Worm (Caenorhabditis elegans) whole organism, mixed stage, embryonic: ENCODE measurements around the gene cdk-12.

ENCODE experiments used
- M03D4.4 ChIP-seq: sonication (generic microtip); optimal IDR thresholded peaks from 2 replicates; lab custom pipeline; 2017; ENCODE audit warnings: mild to moderate bottlenecking, missing genetic modification characterization, missing compliant biosample characterization
- bed-3 ChIP-seq: fragments of 200-800 bp; sonication (Bioruptor generic); optimal IDR thresholded peaks from 3 replicates; lab custom pipeline; 2018; ENCODE audit warnings: mild to moderate bottlenecking, missing genetic modification characterization, moderate library complexity, missing compliant biosample characterization
- blmp-1 ChIP-seq: fragments of 150-350 bp; optimal IDR thresholded peaks from 2 replicates; lab custom pipeline; 2014; ENCODE audit warnings: missing biosample characterization, missing genetic modification characterization
- ceh-83 ChIP-seq: fragments of 200-800 bp; sonication (Bioruptor generic); optimal IDR thresholded peaks from 2 replicates; lab custom pipeline; 2018; ENCODE audit warnings: mild to moderate bottlenecking, missing genetic modification characterization, missing compliant biosample characterization
- ces-1 ChIP-seq: fragments of 150-350 bp; optimal IDR thresholded peaks from 2 replicates; lab custom pipeline; 2014; ENCODE audit warnings: missing biosample characterization, missing genetic modification reagents, missing genetic modification characterization
- cnd-1 ChIP-seq: fragments of 200-800 bp; sonication (Bioruptor generic); optimal IDR thresholded peaks from 2 replicates; lab custom pipeline; 2018; ENCODE audit warnings: mild to moderate bottlenecking, missing genetic modification characterization, missing compliant biosample characterization
- drap-1 ChIP-seq: fragments of 200-800 bp; sonication (Bioruptor generic); optimal IDR thresholded peaks from 3 replicates; lab custom pipeline; 2018; ENCODE audit warnings: mild to moderate bottlenecking, missing genetic modification characterization, missing compliant biosample characterization
- elt-3 ChIP-seq: fragments of 150-350 bp; optimal IDR thresholded peaks from 2 replicates; lab custom pipeline; 2014; ENCODE audit warnings: missing biosample characterization, missing genetic modification characterization
- flh-1 ChIP-seq: fragments of 200-800 bp; sonication (Bioruptor generic); optimal IDR thresholded peaks from 2 replicates; lab custom pipeline; 2018; ENCODE audit warnings: mild to moderate bottlenecking, missing genetic modification characterization, moderate library complexity, missing compliant biosample characterization
- ham-2 ChIP-seq: fragments of 200-800 bp; sonication (Bioruptor generic); optimal IDR thresholded peaks from 2 replicates; lab custom pipeline; 2018; ENCODE audit warnings: mild to moderate bottlenecking, missing genetic modification characterization, missing compliant biosample characterization
- lin-13 ChIP-seq: fragments of 150-350 bp; optimal IDR thresholded peaks from 2 replicates; lab custom pipeline; 2014; ENCODE audit warnings: missing biosample characterization, missing genetic modification characterization
- lin-32 ChIP-seq: fragments of 200-800 bp; sonication (Bioruptor generic); optimal IDR thresholded peaks from 2 replicates; lab custom pipeline; 2018; ENCODE audit warnings: mild to moderate bottlenecking, missing genetic modification characterization, missing compliant biosample characterization
- lsy-2 ChIP-seq: fragments of 150-350 bp; optimal IDR thresholded peaks from 2 replicates; lab custom pipeline; 2014; ENCODE audit warnings: missing biosample characterization, missing genetic modification characterization
- mab-5 ChIP-seq: fragments of 150-350 bp; optimal IDR thresholded peaks from 2 replicates; lab custom pipeline; 2014; ENCODE audit warnings: missing biosample characterization, missing genetic modification characterization
- mep-1 ChIP-seq: fragments of 150-350 bp; optimal IDR thresholded peaks from 2 replicates; lab custom pipeline; 2017; ENCODE audit warnings: missing biosample characterization, missing genetic modification reagents, missing genetic modification characterization, inconsistent platforms
- mls-2 ChIP-seq: sonication (generic microtip); optimal IDR thresholded peaks from 2 replicates; lab custom pipeline; 2016; ENCODE audit warnings: mild to moderate bottlenecking, missing genetic modification characterization, moderate library complexity, missing compliant biosample characterization
- nhr-12 ChIP-seq: fragments of 150-350 bp; optimal IDR thresholded peaks from 2 replicates; lab custom pipeline; 2014; ENCODE audit warnings: missing biosample characterization, missing genetic modification characterization
- nhr-2 ChIP-seq: fragments of 150-350 bp; optimal IDR thresholded peaks from 2 replicates; lab custom pipeline; 2014; ENCODE audit warnings: missing biosample characterization, missing genetic modification characterization
- nhr-237 ChIP-seq: fragments of 150-350 bp; optimal IDR thresholded peaks from 2 replicates; lab custom pipeline; 2014; ENCODE audit warnings: missing biosample characterization, missing genetic modification characterization
- nhr-28 ChIP-seq: fragments of 150-350 bp; optimal IDR thresholded peaks from 2 replicates; lab custom pipeline; 2014; ENCODE audit warnings: missing biosample characterization, missing genetic modification characterization
- nhr-76 ChIP-seq: sonication (generic microtip); optimal IDR thresholded peaks from 2 replicates; lab custom pipeline; 2017; ENCODE audit warnings: missing biosample characterization, missing genetic modification characterization
- pha-4 ChIP-seq: fragments of 150-350 bp; optimal IDR thresholded peaks from 2 replicates; lab custom pipeline; 2018; ENCODE audit warnings: missing biosample characterization, missing genetic modification reagents, missing genetic modification characterization
- sem-2 ChIP-seq: fragments of 200-800 bp; sonication (Bioruptor generic); optimal IDR thresholded peaks from 2 replicates; lab custom pipeline; 2018; ENCODE audit warnings: mild to moderate bottlenecking, missing genetic modification characterization, missing compliant biosample characterization
- snpc-4 ChIP-seq: fragments of 150-350 bp; optimal IDR thresholded peaks from 2 replicates; lab custom pipeline; 2014; ENCODE audit warnings: missing biosample characterization, missing genetic modification characterization
- sptf-1 ChIP-seq: sonication (generic microtip); optimal IDR thresholded peaks from 2 replicates; lab custom pipeline; 2017; ENCODE audit warnings: mild to moderate bottlenecking, missing genetic modification characterization, moderate library complexity, missing compliant biosample characterization
- tbx-8 ChIP-seq: fragments of 200-800 bp; sonication (Bioruptor generic); optimal IDR thresholded peaks from 2 replicates; lab custom pipeline; 2018; ENCODE audit warnings: mild to moderate bottlenecking, missing genetic modification characterization, moderate library complexity, missing compliant biosample characterization
- unc-120 ChIP-seq: sonication (generic microtip); optimal IDR thresholded peaks from 2 replicates; lab custom pipeline; 2017; ENCODE audit warnings: missing genetic modification characterization, missing compliant biosample characterization; ENCODE audit not compliant: poor library complexity, severe bottlenecking
- unc-39 ChIP-seq: fragments of 150-350 bp; optimal IDR thresholded peaks from 2 replicates; lab custom pipeline; 2014; ENCODE audit warnings: missing biosample characterization, missing genetic modification characterization
- unc-62 ChIP-seq: fragments of 150-350 bp; optimal IDR thresholded peaks from 2 replicates; lab custom pipeline; 2014; ENCODE audit warnings: missing biosample characterization, missing genetic modification reagents, missing genetic modification characterization
- zip-8 ChIP-seq: fragments of 150-350 bp; optimal IDR thresholded peaks from 2 replicates; lab custom pipeline; 2014; ENCODE audit warnings: missing biosample characterization, missing genetic modification characterization

cdk-12 gene

DNA sequence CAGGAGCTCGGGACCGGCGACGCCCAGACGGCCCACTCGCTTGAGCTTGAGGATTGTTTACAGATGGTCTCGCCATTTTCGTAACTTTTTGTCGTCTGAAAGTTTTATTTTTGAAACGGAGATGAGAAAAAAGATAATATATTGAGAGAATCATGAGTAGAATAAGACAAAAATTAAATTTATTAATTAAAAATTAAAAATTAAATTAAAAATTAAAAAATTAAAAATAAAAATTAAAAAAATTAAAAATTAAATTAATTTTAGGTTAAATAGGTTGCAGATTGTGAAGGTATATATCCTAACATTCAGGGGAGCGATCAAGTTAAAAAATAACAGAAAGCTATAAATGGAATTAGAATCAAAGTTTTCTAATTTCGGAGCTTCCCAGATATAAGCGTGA, 46.9 kb downstream of the cdk-12 start, which contains the start of gene B0284.3:
B0284.3 (minus strand) TSS at position 101 of the 400 bp plus-strand sequence.
- TF ChIP-seq unc-39 (tag; lab: Kevin White, UChicago) (no peak), nhr-28 (tag; lab: Kevin White, UChicago) (no peak), nhr-2 (tag; lab: Kevin White, UChicago) (no peak), ceh-83 (GFP tag; lab: Kevin White, UChicago) (no peak), drap-1 (GFP tag; lab: Kevin White, UChicago) (no peak), M03D4.4 (tag; lab: Kevin White, UChicago) (no peak), cnd-1 (tag; lab: Kevin White, UChicago) (no peak), blmp-1 (tag; lab: Kevin White, UChicago) (no peak), flh-1 (GFP tag; lab: Kevin White, UChicago) (no peak), snpc-4 (tag; lab: Kevin White, UChicago) (no peak), pha-4 (tag; lab: Kevin White, UChicago) (no peak), unc-120 (tag; lab: Kevin White, UChicago) (no peak), lin-13 (tag; lab: Kevin White, UChicago) (no peak), mep-1 (tag; lab: Kevin White, UChicago) (no peak), unc-62 (GFP tag; lab: Kevin White, UChicago) (no peak), sem-2 (GFP tag; lab: Kevin White, UChicago) (no peak), elt-3 (tag; lab: Kevin White, UChicago) (no peak), ces-1 (GFP tag; lab: Kevin White, UChicago) (no peak), mab-5 (tag; lab: Kevin White, UChicago) (no peak)
- TF ChIP-seq, all 35 proteins: peak for 0

DNA sequence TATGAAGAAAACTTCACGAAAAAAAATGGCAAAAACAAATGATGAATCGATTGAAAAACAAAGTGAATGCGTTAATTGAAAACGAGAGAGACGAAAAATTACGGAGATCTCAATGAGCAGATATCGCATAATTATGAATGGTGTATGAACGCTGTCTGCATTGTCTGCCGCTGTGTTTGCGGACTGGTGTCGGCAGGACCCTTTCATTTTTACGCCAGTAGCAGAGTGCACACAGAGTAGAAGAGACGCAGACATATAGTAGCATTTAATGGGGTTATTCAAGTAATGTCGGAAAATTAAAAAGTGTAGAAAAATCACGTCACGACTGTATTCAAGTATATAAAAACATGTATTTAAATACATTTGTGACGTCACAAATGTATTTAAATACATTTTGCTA, 48.0 kb downstream of the cdk-12 start:
- TF ChIP-seq lsy-2 (tag; lab: Kevin White, UChicago) (peak; percentile 21), zip-8 (tag; lab: Kevin White, UChicago) (no peak), mep-1 (tag; lab: Kevin White, UChicago) (peak; percentile 38), sem-2 (GFP tag; lab: Kevin White, UChicago) (no peak), nhr-237 (tag; lab: Kevin White, UChicago) (no peak), lin-32 (GFP tag; lab: Kevin White, UChicago) (no peak), lin-13 (tag; lab: Kevin White, UChicago) (peak; percentile 57), elt-3 (tag; lab: Kevin White, UChicago) (no peak), drap-1 (GFP tag; lab: Kevin White, UChicago) (no peak), unc-62 (GFP tag; lab: Kevin White, UChicago) (no peak), mls-2 (tag; lab: Kevin White, UChicago) (peak; percentile 13), ces-1 (GFP tag; lab: Kevin White, UChicago) (peak; percentile 73), pha-4 (tag; lab: Kevin White, UChicago) (no peak), ham-2 (GFP tag; lab: Kevin White, UChicago) (no peak), nhr-28 (tag; lab: Kevin White, UChicago) (no peak)

DNA sequence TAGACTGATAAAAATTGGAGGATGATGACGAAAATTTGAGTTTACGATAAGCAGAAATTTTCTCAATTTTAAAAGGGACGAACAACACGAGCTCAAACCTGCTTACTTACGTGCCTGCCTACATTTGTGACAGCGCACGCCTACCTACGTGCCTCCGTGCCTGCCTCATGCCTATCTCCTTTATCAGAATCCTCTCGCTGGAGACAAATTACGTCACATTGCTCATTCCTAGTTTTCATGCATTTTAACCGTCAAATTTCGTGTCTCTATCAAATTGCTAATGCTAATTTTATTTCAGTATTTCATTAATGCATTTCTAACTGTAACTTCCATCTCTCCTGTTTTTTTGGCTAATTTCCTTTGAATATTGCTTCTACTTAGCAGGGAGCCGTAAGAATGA, 48.6 kb downstream of the cdk-12 start, which contains the start of gene pals-27:
pals-27 (plus strand) TSS at position 301 of the 400 bp plus-strand sequence.
- TF ChIP-seq zip-8 (tag; lab: Kevin White, UChicago) (no peak), mep-1 (tag; lab: Kevin White, UChicago) (no peak), lin-32 (GFP tag; lab: Kevin White, UChicago) (no peak), cnd-1 (tag; lab: Kevin White, UChicago) (no peak), elt-3 (tag; lab: Kevin White, UChicago) (no peak), unc-120 (tag; lab: Kevin White, UChicago) (no peak), nhr-28 (tag; lab: Kevin White, UChicago) (no peak), lsy-2 (tag; lab: Kevin White, UChicago) (no peak), unc-62 (GFP tag; lab: Kevin White, UChicago) (no peak), nhr-2 (tag; lab: Kevin White, UChicago) (no peak), sem-2 (GFP tag; lab: Kevin White, UChicago) (no peak), sptf-1 (tag; lab: Kevin White, UChicago) (no peak)

DNA sequence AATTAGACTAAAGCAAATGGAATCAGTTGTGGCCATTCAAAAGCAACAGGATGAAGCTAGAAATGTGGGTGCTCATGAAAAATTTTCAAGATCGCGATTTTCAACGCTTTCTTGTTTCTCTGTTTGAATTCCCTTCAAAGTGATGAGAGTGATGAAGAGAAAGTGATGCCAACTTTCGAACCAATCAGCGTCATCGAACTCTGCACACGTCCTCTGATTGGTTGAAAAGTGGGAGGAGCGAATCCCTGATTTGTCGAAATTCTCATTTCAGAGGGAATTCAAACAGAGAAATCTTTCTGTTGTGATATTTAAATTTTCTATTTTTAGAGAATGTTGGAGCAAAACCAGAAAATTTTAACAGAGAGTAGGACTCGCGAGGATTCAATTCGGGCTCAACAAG, 49.3 kb downstream of the cdk-12 start:
- TF ChIP-seq tbx-8 (GFP tag; lab: Kevin White, UChicago) (no peak), nhr-2 (tag; lab: Kevin White, UChicago) (no peak), blmp-1 (tag; lab: Kevin White, UChicago) (no peak), lsy-2 (tag; lab: Kevin White, UChicago) (no peak), zip-8 (tag; lab: Kevin White, UChicago) (no peak), elt-3 (tag; lab: Kevin White, UChicago) (no peak), lin-13 (tag; lab: Kevin White, UChicago) (no peak), mab-5 (tag; lab: Kevin White, UChicago) (no peak), mls-2 (tag; lab: Kevin White, UChicago) (no peak), snpc-4 (tag; lab: Kevin White, UChicago) (no peak), mep-1 (tag; lab: Kevin White, UChicago) (no peak), ces-1 (GFP tag; lab: Kevin White, UChicago) (no peak), bed-3 (GFP tag; lab: Kevin White, UChicago) (no peak), lin-32 (GFP tag; lab: Kevin White, UChicago) (no peak), nhr-237 (tag; lab: Kevin White, UChicago) (no peak), nhr-28 (tag; lab: Kevin White, UChicago) (no peak), nhr-76 (tag; lab: Kevin White, UChicago) (no peak), nhr-12 (tag; lab: Kevin White, UChicago) (no peak)
